Fruit fly (Drosophila melanogaster) whole organism, prepupa: ENCODE results near the gene PGRP-SB2.
A peak's percentile ranks its signal among the peaks of the same experiment; 100 is the strongest.

Experiments
- Blimp-1 ChIP-seq: fragments of 200-800 bp; sonication (Bioruptor generic); optimal IDR thresholded peaks from 3 replicates; lab custom pipeline; 2017; ENCODE audit warnings: missing biosample characterization, missing genetic modification characterization, mild to moderate bottlenecking, moderate library complexity, missing genetic modification reagents
- CG10631 ChIP-seq: fragments of 200-800 bp; sonication (Bioruptor generic); optimal IDR thresholded peaks from 2 replicates; lab custom pipeline; 2016; ENCODE audit warnings: missing biosample characterization, missing genetic modification characterization
- CG10669 ChIP-seq: fragments of 200-800 bp; sonication (Bioruptor generic); optimal IDR thresholded peaks from 3 replicates; lab custom pipeline; 2018; ENCODE audit warnings: missing biosample characterization, mild to moderate bottlenecking, missing genetic modification characterization, moderate library complexity
- CG11294 ChIP-seq: fragments of 200-800 bp; sonication (Bioruptor generic); IDR thresholded peaks from 2 replicates; pipeline ENCODE4 v1.3.6; 2022; ENCODE audit warnings: missing biosample characterization, missing genetic modification characterization
- CG11762 ChIP-seq: fragments of 200-800 bp; sonication (Bioruptor generic); optimal IDR thresholded peaks from 3 replicates; lab custom pipeline; 2016; ENCODE audit warnings: missing biosample characterization, missing genetic modification characterization; ENCODE audit not compliant: insufficient read depth
- CG15336 ChIP-seq: fragments of 200-800 bp; sonication (Bioruptor generic); IDR thresholded peaks from 2 replicates; pipeline ENCODE4 v1.3.6; 2022; ENCODE audit warnings: missing biosample characterization, missing genetic modification characterization
- CG1621 ChIP-seq: fragments of 200-800 bp; sonication (Bioruptor generic); optimal IDR thresholded peaks from 3 replicates; lab custom pipeline; 2018; ENCODE audit warnings: missing biosample characterization, mild to moderate bottlenecking, missing genetic modification characterization
- CG16779 ChIP-seq: fragments of 200-800 bp; sonication (Bioruptor generic); optimal IDR thresholded peaks from 3 replicates; lab custom pipeline; 2017; ENCODE audit warnings: missing biosample characterization, mild to moderate bottlenecking, missing genetic modification characterization
- CG3032 ChIP-seq: fragments of 200-800 bp; optimal IDR thresholded peaks from 2 replicates; lab custom pipeline; 2019; ENCODE audit warnings: missing biosample characterization, mild to moderate bottlenecking, missing genetic modification characterization, moderate library complexity
- CG31627 ChIP-seq: fragments of 200-800 bp; sonication (Bioruptor generic); optimal IDR thresholded peaks from 3 replicates; lab custom pipeline; 2016; ENCODE audit warnings: missing biosample characterization, missing genetic modification characterization
- CG32006 ChIP-seq: fragments of 200-800 bp; sonication (Bioruptor generic); optimal IDR thresholded peaks from 3 replicates; lab custom pipeline; 2017; ENCODE audit warnings: missing biosample characterization, mild to moderate bottlenecking, missing genetic modification characterization
- CG34406 ChIP-seq: fragments of 200-800 bp; sonication (Bioruptor generic); optimal IDR thresholded peaks from 3 replicates; lab custom pipeline; 2016; ENCODE audit warnings: missing biosample characterization, missing genetic modification characterization
- CG3919 ChIP-seq: fragments of 200-800 bp; sonication (Bioruptor generic); optimal IDR thresholded peaks from 3 replicates; lab custom pipeline; 2016; ENCODE audit warnings: missing biosample characterization, missing genetic modification characterization
- CG4318 ChIP-seq: fragments of 200-800 bp; sonication (Bioruptor generic); optimal IDR thresholded peaks from 3 replicates; lab custom pipeline; 2017; ENCODE audit warnings: missing biosample characterization, mild to moderate bottlenecking, missing genetic modification characterization
- CG6163 ChIP-seq: fragments of 200-800 bp; sonication (Bioruptor generic); IDR thresholded peaks from 3 replicates; pipeline ENCODE4 v1.3.6; 2022; ENCODE audit warnings: missing biosample characterization, missing genetic modification characterization
- CG6276 ChIP-seq: fragments of 200-800 bp; sonication (Bioruptor generic); optimal IDR thresholded peaks from 2 replicates; lab custom pipeline; 2017; ENCODE audit warnings: missing biosample characterization, mild to moderate bottlenecking, missing genetic modification characterization
- CG6792 ChIP-seq: fragments of 200-800 bp; sonication (Bioruptor generic); optimal IDR thresholded peaks from 3 replicates; lab custom pipeline; 2016; ENCODE audit warnings: missing biosample characterization, missing genetic modification characterization
- CG6808 ChIP-seq: fragments of 200-800 bp; sonication (Bioruptor generic); optimal IDR thresholded peaks from 3 replicates; lab custom pipeline; 2017; ENCODE audit warnings: missing biosample characterization, missing genetic modification characterization, mild to moderate bottlenecking, moderate library complexity, missing genetic modification reagents
- CG6854 ChIP-seq: fragments of 200-800 bp; sonication (Bioruptor generic); optimal IDR thresholded peaks from 2 replicates; lab custom pipeline; 2017; ENCODE audit warnings: missing biosample characterization, mild to moderate bottlenecking, missing genetic modification characterization
- CG7368 ChIP-seq: fragments of 200-800 bp; sonication (Bioruptor generic); optimal IDR thresholded peaks from 3 replicates; lab custom pipeline; 2016; ENCODE audit warnings: missing biosample characterization, missing genetic modification characterization
- CG8119 ChIP-seq: fragments of 200-800 bp; sonication (Bioruptor generic); IDR thresholded peaks from 3 replicates; pipeline ENCODE4 v1.3.6; 2022; ENCODE audit warnings: missing biosample characterization, missing genetic modification characterization
- CG8319 ChIP-seq: fragments of 200-800 bp; sonication (Bioruptor generic); optimal IDR thresholded peaks from 3 replicates; lab custom pipeline; 2016; ENCODE audit warnings: missing biosample characterization, missing genetic modification characterization
- CG8632 ChIP-seq: fragments of 200-800 bp; sonication (Bioruptor generic); optimal IDR thresholded peaks from 3 replicates; lab custom pipeline; 2016; ENCODE audit warnings: missing biosample characterization, missing genetic modification characterization
- Eip75B ChIP-seq: fragments of 200-800 bp; sonication (Bioruptor generic); optimal IDR thresholded peaks from 3 replicates; lab custom pipeline; 2016; ENCODE audit warnings: missing biosample characterization, missing genetic modification characterization
- Eip78C ChIP-seq: fragments of 200-800 bp; sonication (Bioruptor generic); peaks from one replicate; lab custom pipeline; 2016; ENCODE audit warnings: missing biosample characterization, missing genetic modification characterization
- Ets96B ChIP-seq: fragments of 200-800 bp; optimal IDR thresholded peaks from 2 replicates; lab custom pipeline; 2019; ENCODE audit warnings: missing biosample characterization, mild to moderate bottlenecking, missing genetic modification characterization, moderate library complexity
- Gug ChIP-seq: fragments of 200-800 bp; sonication (Bioruptor generic); IDR thresholded peaks from 2 replicates; pipeline ENCODE4 v1.3.6; 2022; ENCODE audit warnings: missing biosample characterization, missing genetic modification characterization
- Hr38 ChIP-seq: sonication (Bioruptor generic); optimal IDR thresholded peaks from 2 replicates; lab custom pipeline; 2016; ENCODE audit warnings: missing biosample characterization, missing genetic modification characterization
- Hr39 ChIP-seq: fragments of 200-800 bp; sonication (Bioruptor generic); optimal IDR thresholded peaks from 2 replicates; lab custom pipeline; 2016; ENCODE audit warnings: missing biosample characterization, missing genetic modification characterization
- Hr4 ChIP-seq: fragments of 200-800 bp; sonication (Bioruptor generic); optimal IDR thresholded peaks from 3 replicates; lab custom pipeline; 2016; ENCODE audit warnings: missing biosample characterization, missing genetic modification characterization
- Lpt ChIP-seq: fragments of 200-800 bp; sonication (Bioruptor generic); optimal IDR thresholded peaks from 3 replicates; lab custom pipeline; 2016; ENCODE audit warnings: missing biosample characterization, missing genetic modification characterization
- Met ChIP-seq: fragments of 200-800 bp; sonication (Bioruptor generic); optimal IDR thresholded peaks from 3 replicates; lab custom pipeline; 2016; ENCODE audit warnings: missing biosample characterization, missing genetic modification characterization
- OdsH ChIP-seq: fragments of 200-800 bp; sonication (Bioruptor generic); optimal IDR thresholded peaks from 3 replicates; lab custom pipeline; 2016; ENCODE audit warnings: missing biosample characterization, missing genetic modification characterization
- Smox ChIP-seq: fragments of 200-800 bp; sonication (Bioruptor generic); optimal IDR thresholded peaks from 3 replicates; lab custom pipeline; 2016; ENCODE audit warnings: missing biosample characterization, missing genetic modification characterization
- Sox102F ChIP-seq: fragments of 200-800 bp; sonication (Bioruptor generic); optimal IDR thresholded peaks from 2 replicates; lab custom pipeline; 2016; ENCODE audit warnings: missing biosample characterization, mild to moderate bottlenecking, missing genetic modification characterization
- Sox14 ChIP-seq: fragments of 200-800 bp; sonication (Bioruptor generic); optimal IDR thresholded peaks from 3 replicates; lab custom pipeline; 2016; ENCODE audit warnings: missing biosample characterization, missing genetic modification characterization
- achi ChIP-seq: fragments of 200-800 bp; sonication (Bioruptor generic); optimal IDR thresholded peaks from 3 replicates; lab custom pipeline; 2016; ENCODE audit warnings: missing biosample characterization, missing genetic modification characterization
- acj6 ChIP-seq: fragments of 200-800 bp; sonication (Bioruptor generic); optimal IDR thresholded peaks from 3 replicates; lab custom pipeline; 2016; ENCODE audit warnings: missing biosample characterization, missing genetic modification characterization
- cyc ChIP-seq: fragments of 200-800 bp; sonication (Bioruptor generic); optimal IDR thresholded peaks from 3 replicates; lab custom pipeline; 2016; ENCODE audit warnings: missing biosample characterization, missing genetic modification characterization
- dsx ChIP-seq: fragments of 200-800 bp; optimal IDR thresholded peaks from 3 replicates; lab custom pipeline; 2019; ENCODE audit warnings: missing biosample characterization, mild to moderate bottlenecking, missing genetic modification characterization, moderate library complexity; ENCODE audit not compliant: poor library complexity, severe bottlenecking
- eg ChIP-seq: fragments of 200-800 bp; sonication (Bioruptor generic); IDR thresholded peaks from 3 replicates; pipeline ENCODE4 v1.3.6; 2022; ENCODE audit warnings: missing biosample characterization, missing genetic modification characterization
- esn ChIP-seq: fragments of 200-800 bp; sonication (Bioruptor generic); optimal IDR thresholded peaks from 2 replicates; lab custom pipeline; 2016; ENCODE audit warnings: missing biosample characterization, mild to moderate bottlenecking, missing genetic modification characterization, moderate library complexity
- fd59A ChIP-seq: fragments of 200-800 bp; sonication (Bioruptor generic); optimal IDR thresholded peaks from 2 replicates; lab custom pipeline; 2017; ENCODE audit warnings: missing biosample characterization, mild to moderate bottlenecking, missing genetic modification characterization, missing genetic modification reagents
- fd85E ChIP-seq: fragments of 200-800 bp; sonication (Bioruptor generic); optimal IDR thresholded peaks from 3 replicates; lab custom pipeline; 2016; ENCODE audit warnings: missing biosample characterization, missing genetic modification characterization
- fkh ChIP-seq: fragments of 200-800 bp; sonication (Bioruptor generic); optimal IDR thresholded peaks from 3 replicates; lab custom pipeline; 2017; ENCODE audit warnings: missing biosample characterization, mild to moderate bottlenecking, missing genetic modification characterization, moderate library complexity
- lz ChIP-seq: fragments of 200-800 bp; sonication (Bioruptor generic); optimal IDR thresholded peaks from 3 replicates; lab custom pipeline; 2016; ENCODE audit warnings: missing biosample characterization, missing genetic modification characterization
- net ChIP-seq: fragments of 200-800 bp; sonication (Bioruptor generic); optimal IDR thresholded peaks from 3 replicates; lab custom pipeline; 2016; ENCODE audit warnings: missing biosample characterization, missing genetic modification characterization
- pdm3 ChIP-seq: fragments of 200-800 bp; sonication (Bioruptor generic); optimal IDR thresholded peaks from 3 replicates; lab custom pipeline; 2016; ENCODE audit warnings: missing biosample characterization, missing genetic modification characterization
- salr ChIP-seq, 2 experiments: fragments of 200-800 bp; sonication (Bioruptor generic); optimal IDR thresholded peaks; 3 replicates each; lab custom pipeline; 2016 to 2018; ENCODE audit warnings: missing biosample characterization in 2 of 2, missing genetic modification characterization in 2 of 2, mild to moderate bottlenecking in 1 of 2
- spab ChIP-seq: fragments of 200-800 bp; sonication (Bioruptor generic); optimal IDR thresholded peaks from 2 replicates; lab custom pipeline; 2017; ENCODE audit warnings: missing biosample characterization, mild to moderate bottlenecking, missing genetic modification characterization, missing genetic modification reagents
- ss ChIP-seq, 2 experiments: fragments of 200-800 bp; sonication (Bioruptor generic); optimal IDR thresholded peaks; 2 replicates in 1 of 2; 3 replicates in 1 of 2; lab custom pipeline; 2017 to 2018; ENCODE audit warnings: mild to moderate bottlenecking in 2 of 2, missing biosample characterization in 2 of 2, missing genetic modification characterization in 2 of 2, moderate library complexity in 1 of 2
- svp ChIP-seq: fragments of 200-800 bp; sonication (Bioruptor generic); peaks from one replicate; lab custom pipeline; 2016; ENCODE audit warnings: missing biosample characterization, missing genetic modification characterization

The PGRP-SB2 gene

DNA sequence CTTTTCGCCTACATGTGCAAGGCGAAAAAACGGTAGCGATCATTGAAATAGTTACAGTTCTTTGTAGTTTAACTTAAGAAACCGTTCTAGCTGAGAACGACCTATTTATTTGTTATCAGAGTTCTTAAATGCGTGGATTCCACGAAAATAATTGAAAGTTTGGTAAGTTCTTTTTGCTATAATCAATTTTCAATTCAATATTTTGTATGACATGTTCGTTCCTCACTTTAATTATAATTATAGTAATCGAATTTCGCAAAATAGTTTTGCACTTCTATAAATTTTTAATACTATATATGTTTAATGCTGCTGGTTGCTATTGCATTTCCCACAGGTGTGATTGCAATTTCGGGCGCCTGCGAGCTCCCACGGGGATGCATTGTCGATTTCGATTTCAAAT is 22.0 kb downstream of the PGRP-SB2 start:
- TF ChIP-seq CG3919 (peak; percentile 53), CG10669 (peak; percentile 32), Hr39 (GFP tag; lab: Kevin White, UChicago) (peak; percentile 23), CG6276 (GFP tag; lab: Kevin White, UChicago) (peak; percentile 69), Smox (GFP tag; lab: Kevin White, UChicago) (peak; percentile 51), Ets96B (tag; lab: Kevin White, UChicago) (peak; percentile 51), Eip78C (peak; percentile 81), Lpt (GFP tag; lab: Kevin White, UChicago) (peak; percentile 31), net (GFP tag; lab: Kevin White, UChicago) (peak; percentile 61), spab (peak; percentile 38), CG6808 (GFP tag; lab: Kevin White, UChicago) (peak; percentile 38), CG31627 (GFP tag; lab: Kevin White, UChicago) (peak; percentile 31), CG8632 (GFP tag; lab: Kevin White, UChicago) (peak; percentile 30), CG11762 (GFP tag; lab: Kevin White, UChicago) (peak; percentile 46), CG6854 (no peak), salr (GFP tag; optimal IDR thresholded peaks at IDR 0.05; lab: Kevin White, UChicago) (peak in 1 of 2 experiments; percentile 70), CG16779 (peak; percentile 36), ss (GFP tag; optimal IDR thresholded peaks at IDR 0.05; lab: Kevin White, UChicago) (peak; percentile 33 to 35), CG34406 (GFP tag; lab: Kevin White, UChicago) (peak; percentile 38), pdm3 (GFP tag; lab: Kevin White, UChicago) (peak; percentile 45), CG8119 (peak; percentile 73; the same call in 2 of the 3 replicates), CG4318 (peak; percentile 61), Eip75B (GFP tag; lab: Kevin White, UChicago) (peak; percentile 34), CG32006 (GFP tag; lab: Kevin White, UChicago) (peak; percentile 83), acj6 (peak; percentile 44), CG7368 (GFP tag; lab: Kevin White, UChicago) (no peak), lz (GFP tag; lab: Kevin White, UChicago) (peak; percentile 40), eg (GFP tag; lab: Robert Waterston, UW) (no peak; the same call in 2 of the 3 replicates), fd59A (peak; percentile 36), CG6163 (GFP tag; lab: Robert Waterston, UW) (0 out of 3 replicates have a peak, but pooled peaks have one; percentile 12), CG15336 (GFP tag; lab: Robert Waterston, UW) (peak; percentile 74), Hr38 (GFP tag; lab: Kevin White, UChicago) (no peak), fd85E (GFP tag; lab: Kevin White, UChicago) (no peak), Blimp-1 (GFP tag; lab: Kevin White, UChicago) (no peak), dsx (GFP tag; lab: Kevin White, UChicago) (peak; percentile 55), CG3032 (tag; lab: Kevin White, UChicago) (peak; percentile 60), achi (peak; percentile 35), Met (GFP tag; lab: Kevin White, UChicago) (peak; percentile 48), cyc (peak; percentile 28), Sox14 (GFP tag; lab: Kevin White, UChicago) (peak; percentile 53), Sox102F (peak; percentile 53), fkh (GFP tag; lab: Kevin White, UChicago) (no peak), CG10631 (GFP tag; lab: Kevin White, UChicago) (peak; percentile 55), CG6792 (peak; percentile 38), CG1621 (no peak), esn (GFP tag; lab: Kevin White, UChicago) (peak; percentile 59), Gug (no peak), svp (peak; percentile 79), CG8319 (GFP tag; lab: Kevin White, UChicago) (no peak), CG11294 (GFP tag; lab: Robert Waterston, UW) (no peak), OdsH (GFP tag; lab: Kevin White, UChicago) (peak; percentile 63), Hr4 (peak; percentile 72)
